Fruit fly (Drosophila melanogaster) whole organism, adult: ENCODE results near the gene Osi2.

Source experiments
- CG11617 ChIP-seq: fragments of 200-800 bp; sonication (Bioruptor generic); optimal IDR thresholded peaks from 2 replicates; lab custom pipeline; 2017; ENCODE audit warnings: mild to moderate bottlenecking, missing biosample characterization, missing genetic modification reagents, missing genetic modification characterization
- CG12768 ChIP-seq: fragments of 200-800 bp; sonication (Bioruptor generic); optimal IDR thresholded peaks from 2 replicates; lab custom pipeline; 2017; ENCODE audit warnings: missing biosample characterization, missing genetic modification characterization, mild to moderate bottlenecking, moderate library complexity, missing genetic modification reagents
- CG14711 ChIP-seq: fragments of 200-800 bp; sonication (Bioruptor generic); optimal IDR thresholded peaks from 2 replicates; lab custom pipeline; 2018; ENCODE audit warnings: missing biosample characterization, mild to moderate bottlenecking, missing genetic modification characterization, moderate library complexity
- CG1620 ChIP-seq: fragments of 200-800 bp; sonication (Bioruptor generic); optimal IDR thresholded peaks from 2 replicates; lab custom pipeline; 2016; ENCODE audit warnings: missing biosample characterization, missing genetic modification characterization
- CG33017 ChIP-seq: fragments of 200-800 bp; sonication (Bioruptor generic); optimal IDR thresholded peaks from 2 replicates; lab custom pipeline; 2018; ENCODE audit warnings: missing biosample characterization, mild to moderate bottlenecking, missing genetic modification characterization, moderate library complexity
- CG5204 ChIP-seq: fragments of 200-800 bp; sonication (Bioruptor generic); optimal IDR thresholded peaks from 2 replicates; lab custom pipeline; 2016; ENCODE audit warnings: missing biosample characterization, missing genetic modification characterization
- CG7045 ChIP-seq: fragments of 200-800 bp; sonication (Bioruptor generic); optimal IDR thresholded peaks from 2 replicates; lab custom pipeline; 2017; ENCODE audit warnings: missing biosample characterization, mild to moderate bottlenecking, missing genetic modification characterization
- CG7101 ChIP-seq: fragments of 200-800 bp; sonication (Bioruptor generic); optimal IDR thresholded peaks from 2 replicates; lab custom pipeline; 2018; ENCODE audit warnings: missing biosample characterization, mild to moderate bottlenecking, missing genetic modification characterization, moderate library complexity
- Clk ChIP-seq: fragments of 200-800 bp; sonication (Bioruptor generic); optimal IDR thresholded peaks from 2 replicates; lab custom pipeline; 2017; ENCODE audit warnings: missing biosample characterization, missing genetic modification characterization
- Crg-1 ChIP-seq: fragments of 200-800 bp; sonication (Bioruptor generic); optimal IDR thresholded peaks from 2 replicates; lab custom pipeline; 2016; ENCODE audit warnings: missing biosample characterization, missing genetic modification characterization
- Hr96 ChIP-seq: fragments of 200-800 bp; sonication (Bioruptor generic); optimal IDR thresholded peaks from 2 replicates; lab custom pipeline; 2016; ENCODE audit warnings: missing biosample characterization, missing genetic modification characterization
- Mnt ChIP-seq: fragments of 200-800 bp; sonication (Bioruptor generic); optimal IDR thresholded peaks from 2 replicates; lab custom pipeline; 2016; ENCODE audit warnings: missing biosample characterization, mild to moderate bottlenecking, missing genetic modification characterization
- bab1 ChIP-seq: fragments of 200-800 bp; sonication (Bioruptor generic); optimal IDR thresholded peaks from 3 replicates; lab custom pipeline; 2019; ENCODE audit warnings: missing biosample characterization, mild to moderate bottlenecking, missing genetic modification characterization, moderate library complexity
- cic ChIP-seq: fragments of 200-800 bp; sonication (Bioruptor generic); optimal IDR thresholded peaks from 2 replicates; lab custom pipeline; 2017; ENCODE audit warnings: missing biosample characterization, mild to moderate bottlenecking, missing genetic modification characterization, moderate library complexity
- cnc ChIP-seq, 2 experiments: fragments of >200 bp; optimal IDR thresholded peaks; 2 replicates each; lab custom pipeline; 2017
- kay ChIP-seq: fragments of 200-800 bp; sonication (Bioruptor generic); peaks from one replicate; lab custom pipeline; 2016; ENCODE audit warnings: missing biosample characterization, missing genetic modification characterization, borderline replicate concordance
- ovo ChIP-seq: fragments of 200-800 bp; sonication (Bioruptor generic); optimal IDR thresholded peaks from 2 replicates; lab custom pipeline; 2016; ENCODE audit warnings: missing biosample characterization, missing genetic modification characterization
- pad ChIP-seq: fragments of 200-800 bp; sonication (Bioruptor generic); optimal IDR thresholded peaks from 3 replicates; lab custom pipeline; 2017; ENCODE audit warnings: missing biosample characterization, missing genetic modification characterization, mild to moderate bottlenecking, moderate library complexity, missing genetic modification reagents
- tj ChIP-seq: fragments of 200-800 bp; sonication (Bioruptor generic); optimal IDR thresholded peaks from 3 replicates; lab custom pipeline; 2017; ENCODE audit warnings: missing biosample characterization, mild to moderate bottlenecking, missing genetic modification characterization, moderate library complexity
- toe ChIP-seq: fragments of 200-800 bp; sonication (Bioruptor generic); optimal IDR thresholded peaks from 2 replicates; lab custom pipeline; 2016; ENCODE audit warnings: missing biosample characterization, missing genetic modification characterization

The Osi2 gene

dm6 chr3R:6209073-6209472, at the start of gene Osi2:
Osi2 (plus strand) TSS chr3R:6209373.
- TF ChIP-seq CG5204 (GFP tag; lab: Kevin White, UChicago) (no peak), CG12768 (GFP tag; lab: Kevin White, UChicago) (no peak), CG11617 (GFP tag; lab: Kevin White, UChicago) (no peak), CG1620 (GFP tag; lab: Kevin White, UChicago) (no peak), pad (GFP tag; lab: Kevin White, UChicago) (no peak), ovo (GFP tag; lab: Kevin White, UChicago) (no peak), CG7101 (tag; lab: Kevin White, UChicago) (no peak), CG7045 (GFP tag; lab: Kevin White, UChicago) (no peak), Clk (GFP tag; lab: Kevin White, UChicago) (no peak), bab1 (GFP tag; lab: Kevin White, UChicago) (no peak), cnc (optimal IDR thresholded peaks at IDR 0.05; lab: Kevin White, UChicago) (no peak), CG33017 (tag; lab: Kevin White, UChicago) (no peak), cic (GFP tag; lab: Kevin White, UChicago) (no peak), CG14711 (tag; lab: Kevin White, UChicago) (no peak), toe (GFP tag; lab: Kevin White, UChicago) (no peak), Mnt (GFP tag; lab: Kevin White, UChicago) (no peak), tj (GFP tag; lab: Kevin White, UChicago) (no peak), kay (GFP tag; lab: Kevin White, UChicago) (no peak), Crg-1 (GFP tag; lab: Kevin White, UChicago) (no peak), Hr96 (GFP tag; lab: Kevin White, UChicago) (no peak)

dm6 chr3R:6167183-6167582, 42.0 kb upstream of the Osi2 start, which contains the start of gene CG1077:
CG1077 (plus strand) TSS chr3R:6167483.
- TF ChIP-seq CG7101 (tag; lab: Kevin White, UChicago), result no peak
- no peak for TF ChIP-seq cic (GFP tag; lab: Kevin White, UChicago)
- no peak for TF ChIP-seq CG1620 (GFP tag; lab: Kevin White, UChicago)
- no peak for TF ChIP-seq CG12768 (GFP tag; lab: Kevin White, UChicago)
- no peak for TF ChIP-seq CG11617 (GFP tag; lab: Kevin White, UChicago)
- no peak for TF ChIP-seq Crg-1 (GFP tag; lab: Kevin White, UChicago)
- TF ChIP-seq ovo (GFP tag; lab: Kevin White, UChicago), result no peak
- no peak for TF ChIP-seq CG5204 (GFP tag; lab: Kevin White, UChicago)
- no peak for TF ChIP-seq pad (GFP tag; lab: Kevin White, UChicago)
- no peak for TF ChIP-seq CG7045 (GFP tag; lab: Kevin White, UChicago)
- TF ChIP-seq CG14711 (tag; lab: Kevin White, UChicago), result no peak
- no peak for TF ChIP-seq CG33017 (tag; lab: Kevin White, UChicago)
- no peak for TF ChIP-seq bab1 (GFP tag; lab: Kevin White, UChicago)
- no peak for TF ChIP-seq Mnt (GFP tag; lab: Kevin White, UChicago)
- no peak for TF ChIP-seq kay (GFP tag; lab: Kevin White, UChicago)
- no peak for TF ChIP-seq Clk (GFP tag; lab: Kevin White, UChicago)

- TF ChIP-seq Mnt (GFP tag; lab: Kevin White, UChicago) (no peak), CG33017 (tag; lab: Kevin White, UChicago) (no peak), kay (GFP tag; lab: Kevin White, UChicago) (no peak), cic (GFP tag; lab: Kevin White, UChicago) (no peak), cnc (optimal IDR thresholded peaks at IDR 0.05; lab: Kevin White, UChicago) (no peak), CG12768 (GFP tag; lab: Kevin White, UChicago) (no peak), CG5204 (GFP tag; lab: Kevin White, UChicago) (no peak), CG14711 (tag; lab: Kevin White, UChicago) (no peak), Clk (GFP tag; lab: Kevin White, UChicago) (no peak), CG11617 (GFP tag; lab: Kevin White, UChicago) (no peak), CG7045 (GFP tag; lab: Kevin White, UChicago) (no peak), tj (GFP tag; lab: Kevin White, UChicago) (no peak), Crg-1 (GFP tag; lab: Kevin White, UChicago) (no peak), toe (GFP tag; lab: Kevin White, UChicago) (no peak), pad (GFP tag; lab: Kevin White, UChicago) (no peak)
Observed at dm6 chr3R:6170737-6171136, 38.4 kb upstream of the Osi2 start.

- TF ChIP-seq CG12768 (GFP tag; lab: Kevin White, UChicago) (no peak), CG14711 (tag; lab: Kevin White, UChicago) (no peak), CG1620 (GFP tag; lab: Kevin White, UChicago) (no peak), cnc (optimal IDR thresholded peaks at IDR 0.05; lab: Kevin White, UChicago) (no peak), Mnt (GFP tag; lab: Kevin White, UChicago) (no peak), Clk (GFP tag; lab: Kevin White, UChicago) (no peak), CG5204 (GFP tag; lab: Kevin White, UChicago) (no peak), pad (GFP tag; lab: Kevin White, UChicago) (no peak), CG7101 (tag; lab: Kevin White, UChicago) (no peak), Crg-1 (GFP tag; lab: Kevin White, UChicago) (no peak), Hr96 (GFP tag; lab: Kevin White, UChicago) (no peak)
Observed at dm6 chr3R:6173249-6173648, 35.9 kb upstream of the Osi2 start, which contains the start of gene Osi1. Osi1 (plus strand) TSS chr3R:6173549.

dm6 chr3R:6182511-6182910, 26.7 kb upstream of the Osi2 start:
- TF ChIP-seq cic (GFP tag; lab: Kevin White, UChicago) (no peak), CG7045 (GFP tag; lab: Kevin White, UChicago) (no peak), Mnt (GFP tag; lab: Kevin White, UChicago) (no peak), pad (GFP tag; lab: Kevin White, UChicago) (no peak), kay (GFP tag; lab: Kevin White, UChicago) (no peak), tj (GFP tag; lab: Kevin White, UChicago) (no peak), CG5204 (GFP tag; lab: Kevin White, UChicago) (no peak), bab1 (GFP tag; lab: Kevin White, UChicago) (no peak), CG1620 (GFP tag; lab: Kevin White, UChicago) (no peak), CG33017 (tag; lab: Kevin White, UChicago) (no peak), CG7101 (tag; lab: Kevin White, UChicago) (no peak)
